Worm (Caenorhabditis elegans) whole organism, L2 larva: ENCODE results near the gene ctsa-2.

ENCODE experiments used
- ama-1 ChIP-seq: fragments of 150-350 bp; optimal IDR thresholded peaks from 2 replicates; lab custom pipeline; 2018; ENCODE audit warnings: inconsistent platforms
- ceh-16 ChIP-seq: fragments of 150-350 bp; optimal IDR thresholded peaks from 2 replicates; lab custom pipeline; 2014; ENCODE audit warnings: missing biosample characterization, missing genetic modification characterization
- fos-1 ChIP-seq: fragments of 150-350 bp; optimal IDR thresholded peaks from 2 replicates; lab custom pipeline; 2014; ENCODE audit warnings: missing biosample characterization, missing genetic modification characterization
- mab-5 ChIP-seq: fragments of 150-350 bp; optimal IDR thresholded peaks from 2 replicates; lab custom pipeline; 2014; ENCODE audit warnings: missing biosample characterization, missing genetic modification characterization
- mdl-1 ChIP-seq, 2 experiments: fragments of 150-350 bp in 1 of 2; sonication (generic microtip) in 1 of 2; optimal IDR thresholded peaks; 2 replicates each; lab custom pipeline; 2017; ENCODE audit warnings: missing biosample characterization in 2 of 2, missing genetic modification characterization in 2 of 2
- nhr-10 ChIP-seq: sonication (generic microtip); optimal IDR thresholded peaks from 2 replicates; lab custom pipeline; 2017; ENCODE audit warnings: missing biosample characterization, missing genetic modification characterization
- nhr-12 ChIP-seq: fragments of 150-350 bp; optimal IDR thresholded peaks from 2 replicates; lab custom pipeline; 2014; ENCODE audit warnings: missing biosample characterization, missing genetic modification characterization
- nhr-6 ChIP-seq: fragments of 150-350 bp; optimal IDR thresholded peaks from 2 replicates; lab custom pipeline; 2014; ENCODE audit warnings: missing biosample characterization, missing genetic modification characterization
- peb-1 ChIP-seq: fragments of 150-350 bp; optimal IDR thresholded peaks from 2 replicates; lab custom pipeline; 2014; ENCODE audit warnings: missing biosample characterization, missing genetic modification characterization
- skn-1 ChIP-seq: sonication (generic microtip); optimal IDR thresholded peaks from 2 replicates; lab custom pipeline; 2017; ENCODE audit warnings: missing biosample characterization, missing genetic modification characterization

- TF ChIP-seq peb-1 (no peak), nhr-6 (tag; lab: Kevin White, UChicago) (no peak), ama-1 (lab: Kevin White, UChicago) (no peak), fos-1 (tag; lab: Kevin White, UChicago) (no peak), nhr-12 (no peak), nhr-10 (tag; lab: Kevin White, UChicago) (no peak), mab-5 (no peak), skn-1 (tag; lab: Kevin White, UChicago) (no peak), mdl-1 (tag; optimal IDR thresholded peaks at IDR 0.05; lab: Kevin White, UChicago) (no peak), ceh-16 (tag; lab: Kevin White, UChicago) (no peak)
Measured at ce11 chrX:6440464-6440863, 10.1 kb upstream of the ctsa-2 start, which contains the start of gene K10C2.14.
